Fruit fly (Drosophila melanogaster) whole organism, adult: ENCODE data around the gene XNP.

ENCODE experiments used
- CG11617 ChIP-seq: fragments of 200-800 bp; sonication (Bioruptor generic); optimal IDR thresholded peaks from 2 replicates; lab custom pipeline; 2017; ENCODE audit warnings: mild to moderate bottlenecking, missing biosample characterization, missing genetic modification reagents, missing genetic modification characterization
- CG12768 ChIP-seq: fragments of 200-800 bp; sonication (Bioruptor generic); optimal IDR thresholded peaks from 2 replicates; lab custom pipeline; 2017; ENCODE audit warnings: missing biosample characterization, missing genetic modification characterization, mild to moderate bottlenecking, moderate library complexity, missing genetic modification reagents
- CG14711 ChIP-seq: fragments of 200-800 bp; sonication (Bioruptor generic); optimal IDR thresholded peaks from 2 replicates; lab custom pipeline; 2018; ENCODE audit warnings: missing biosample characterization, mild to moderate bottlenecking, missing genetic modification characterization, moderate library complexity
- CG1620 ChIP-seq: fragments of 200-800 bp; sonication (Bioruptor generic); optimal IDR thresholded peaks from 2 replicates; lab custom pipeline; 2016; ENCODE audit warnings: missing biosample characterization, missing genetic modification characterization
- CG33017 ChIP-seq: fragments of 200-800 bp; sonication (Bioruptor generic); optimal IDR thresholded peaks from 2 replicates; lab custom pipeline; 2018; ENCODE audit warnings: missing biosample characterization, mild to moderate bottlenecking, missing genetic modification characterization, moderate library complexity
- CG5204 ChIP-seq: fragments of 200-800 bp; sonication (Bioruptor generic); optimal IDR thresholded peaks from 2 replicates; lab custom pipeline; 2016; ENCODE audit warnings: missing biosample characterization, missing genetic modification characterization
- CG7045 ChIP-seq: fragments of 200-800 bp; sonication (Bioruptor generic); optimal IDR thresholded peaks from 2 replicates; lab custom pipeline; 2017; ENCODE audit warnings: missing biosample characterization, mild to moderate bottlenecking, missing genetic modification characterization
- CG7101 ChIP-seq: fragments of 200-800 bp; sonication (Bioruptor generic); optimal IDR thresholded peaks from 2 replicates; lab custom pipeline; 2018; ENCODE audit warnings: missing biosample characterization, mild to moderate bottlenecking, missing genetic modification characterization, moderate library complexity
- Clk ChIP-seq: fragments of 200-800 bp; sonication (Bioruptor generic); optimal IDR thresholded peaks from 2 replicates; lab custom pipeline; 2017; ENCODE audit warnings: missing biosample characterization, missing genetic modification characterization
- Crg-1 ChIP-seq: fragments of 200-800 bp; sonication (Bioruptor generic); optimal IDR thresholded peaks from 2 replicates; lab custom pipeline; 2016; ENCODE audit warnings: missing biosample characterization, missing genetic modification characterization
- Hr96 ChIP-seq: fragments of 200-800 bp; sonication (Bioruptor generic); optimal IDR thresholded peaks from 2 replicates; lab custom pipeline; 2016; ENCODE audit warnings: missing biosample characterization, missing genetic modification characterization
- Mnt ChIP-seq: fragments of 200-800 bp; sonication (Bioruptor generic); optimal IDR thresholded peaks from 2 replicates; lab custom pipeline; 2016; ENCODE audit warnings: missing biosample characterization, mild to moderate bottlenecking, missing genetic modification characterization
- bab1 ChIP-seq: fragments of 200-800 bp; sonication (Bioruptor generic); optimal IDR thresholded peaks from 3 replicates; lab custom pipeline; 2019; ENCODE audit warnings: missing biosample characterization, mild to moderate bottlenecking, missing genetic modification characterization, moderate library complexity
- cic ChIP-seq: fragments of 200-800 bp; sonication (Bioruptor generic); optimal IDR thresholded peaks from 2 replicates; lab custom pipeline; 2017; ENCODE audit warnings: missing biosample characterization, mild to moderate bottlenecking, missing genetic modification characterization, moderate library complexity
- cnc ChIP-seq, 2 experiments: fragments of >200 bp; optimal IDR thresholded peaks; 2 replicates each; lab custom pipeline; 2017
- kay ChIP-seq: fragments of 200-800 bp; sonication (Bioruptor generic); peaks from one replicate; lab custom pipeline; 2016; ENCODE audit warnings: missing biosample characterization, missing genetic modification characterization, borderline replicate concordance
- ovo ChIP-seq: fragments of 200-800 bp; sonication (Bioruptor generic); optimal IDR thresholded peaks from 2 replicates; lab custom pipeline; 2016; ENCODE audit warnings: missing biosample characterization, missing genetic modification characterization
- pad ChIP-seq: fragments of 200-800 bp; sonication (Bioruptor generic); optimal IDR thresholded peaks from 3 replicates; lab custom pipeline; 2017; ENCODE audit warnings: missing biosample characterization, missing genetic modification characterization, mild to moderate bottlenecking, moderate library complexity, missing genetic modification reagents
- tj ChIP-seq: fragments of 200-800 bp; sonication (Bioruptor generic); optimal IDR thresholded peaks from 3 replicates; lab custom pipeline; 2017; ENCODE audit warnings: missing biosample characterization, mild to moderate bottlenecking, missing genetic modification characterization, moderate library complexity
- toe ChIP-seq: fragments of 200-800 bp; sonication (Bioruptor generic); optimal IDR thresholded peaks from 2 replicates; lab custom pipeline; 2016; ENCODE audit warnings: missing biosample characterization, missing genetic modification characterization

Gene XNP

DNA sequence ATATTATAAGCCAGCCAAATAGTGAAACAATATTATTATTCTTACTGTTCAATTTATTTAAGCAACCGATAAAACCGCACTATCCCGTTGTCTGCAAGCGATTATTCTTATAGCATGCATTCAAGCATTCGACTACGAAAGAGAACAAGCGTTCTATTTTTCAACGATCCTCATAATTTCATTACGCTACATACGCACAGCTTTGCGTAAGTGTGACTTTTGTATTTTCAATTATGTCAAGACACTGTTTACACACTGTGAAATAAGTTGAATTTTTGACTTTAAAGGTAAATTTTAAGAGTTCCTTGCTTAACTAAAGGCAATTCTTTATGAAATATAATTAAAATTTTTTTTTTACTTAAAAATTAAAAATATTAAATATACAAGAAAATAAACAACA lies 12.4 kb upstream of the XNP start, which contains the start of gene CG33494:
Gene CG33494 (minus strand): TSS at position 90 of the 400 bp plus-strand sequence.
- TF ChIP-seq bab1: no peak
- TF ChIP-seq CG7045 (GFP tag; lab: Kevin White, UChicago): no peak
- TF ChIP-seq cic (GFP tag; lab: Kevin White, UChicago): no peak
- TF ChIP-seq CG5204: no peak
- TF ChIP-seq Mnt (GFP tag; lab: Kevin White, UChicago): no peak
- TF ChIP-seq CG12768 (GFP tag; lab: Kevin White, UChicago): no peak
- TF ChIP-seq ovo (GFP tag; lab: Kevin White, UChicago): no peak
- TF ChIP-seq CG33017: no peak
- no peak for TF ChIP-seq kay (GFP tag; lab: Kevin White, UChicago)
- TF ChIP-seq Crg-1: no peak
- TF ChIP-seq Hr96 (GFP tag; lab: Kevin White, UChicago): no peak
- no peak for TF ChIP-seq CG7101

DNA sequence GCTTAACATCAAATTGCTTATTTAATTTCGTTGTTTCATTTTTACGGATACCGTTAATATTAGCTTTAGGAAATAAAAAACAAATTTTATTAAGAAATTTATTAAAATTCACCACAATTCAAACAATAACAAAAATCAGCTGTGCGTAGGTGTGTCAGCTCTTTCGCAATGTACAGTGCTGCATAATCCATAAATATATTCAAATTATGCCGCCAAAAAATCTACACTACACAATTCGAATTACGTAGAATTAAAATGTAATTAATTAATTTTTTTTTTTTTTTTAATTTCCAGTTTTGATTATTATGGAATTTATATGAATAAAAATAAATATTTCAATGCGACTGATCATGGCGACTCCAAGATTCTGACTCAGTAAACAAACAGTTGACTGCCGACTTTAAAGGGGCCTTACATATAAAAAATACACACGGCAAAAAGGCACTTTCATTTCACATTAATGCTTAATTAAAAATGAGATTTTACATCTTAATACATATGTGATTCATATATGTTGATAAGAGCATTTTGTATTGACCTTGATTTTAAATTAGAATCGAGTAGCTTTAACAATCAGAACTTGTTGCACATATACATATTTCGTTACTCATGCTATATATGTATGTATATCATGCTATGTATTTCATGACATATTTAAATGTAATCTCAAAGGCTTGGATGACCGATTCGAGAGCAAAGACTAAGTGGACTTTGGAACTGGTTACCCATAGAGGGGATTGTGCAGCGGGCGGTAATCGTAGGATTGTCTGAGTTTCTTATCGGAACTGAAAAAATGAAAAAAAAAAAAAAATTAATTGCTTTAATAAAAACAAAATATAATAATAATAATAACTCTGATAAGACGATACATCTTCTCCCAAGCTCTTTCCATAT lies 10.9 kb upstream of the XNP start:
- no peak for TF ChIP-seq ovo (GFP tag; lab: Kevin White, UChicago)
- peak; percentile 26 for TF ChIP-seq CG7101
- TF ChIP-seq tj (GFP tag; lab: Kevin White, UChicago): peak; percentile 81
- peak; percentile 34 for TF ChIP-seq Crg-1
- TF ChIP-seq CG12768 (GFP tag; lab: Kevin White, UChicago): peak; percentile 25
- peak; percentile 15 for TF ChIP-seq bab1
- peak; percentile 5 for TF ChIP-seq pad (GFP tag; lab: Kevin White, UChicago)
- TF ChIP-seq cic (GFP tag; lab: Kevin White, UChicago): no peak
- peak; percentile 1 for TF ChIP-seq toe (GFP tag; lab: Kevin White, UChicago)
- no peak for TF ChIP-seq CG1620 (GFP tag; lab: Kevin White, UChicago)
- peak; percentile 58 for TF ChIP-seq CG14711 (tag; lab: Kevin White, UChicago)
- TF ChIP-seq kay (GFP tag; lab: Kevin White, UChicago): peak; percentile 98
- TF ChIP-seq CG5204: no peak

DNA sequence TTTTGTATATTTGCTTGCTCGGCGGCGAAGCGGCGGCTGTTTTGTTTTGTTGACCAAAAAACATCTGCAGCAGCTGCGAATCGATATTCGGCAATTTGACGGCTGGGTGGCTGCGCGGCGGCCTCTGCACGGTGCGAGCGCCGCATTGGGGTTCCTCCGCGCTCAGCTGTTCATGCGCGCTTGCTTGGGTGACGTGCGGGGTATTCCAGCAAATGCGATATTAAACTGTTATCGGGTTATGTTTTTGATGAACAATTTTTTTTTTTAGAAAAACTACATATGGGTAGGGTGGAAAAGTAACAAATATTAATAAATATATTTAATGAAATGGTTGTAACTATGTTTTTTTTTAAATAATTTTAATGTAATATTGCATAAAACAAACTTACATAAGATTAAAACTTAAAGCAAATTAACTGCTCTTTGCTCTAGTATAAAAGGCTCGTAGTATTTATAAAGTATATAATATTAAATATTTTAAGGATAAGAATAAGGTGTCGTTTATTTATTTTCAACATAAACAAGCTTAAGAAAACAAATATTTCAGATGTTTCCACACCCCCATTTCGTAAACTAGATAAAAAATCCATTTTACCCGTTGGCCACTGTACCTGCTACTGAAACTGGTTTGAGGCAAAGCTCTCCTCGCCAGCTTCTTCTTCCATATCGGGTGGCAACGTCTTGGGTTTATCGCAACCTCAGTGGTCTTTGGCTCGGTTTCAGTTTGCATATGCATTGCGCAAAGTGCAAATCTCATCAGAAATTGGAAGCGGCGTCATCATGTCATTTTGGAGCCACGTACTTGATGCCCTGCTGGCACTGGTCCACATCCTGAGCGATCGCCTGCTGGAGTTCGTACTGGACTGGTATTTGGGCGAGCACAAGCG lies 8.4 kb upstream of the XNP start, which contains the start of the genes Gnpat and CG5112:
Gene Gnpat (minus strand): TSS at position 159 of the 887 bp plus-strand sequence.
Gene CG5112 (plus strand): TSS at position 683 of the 887 bp plus-strand sequence.
- TF ChIP-seq Crg-1 (peak; percentile 46), CG11617 (GFP tag; lab: Kevin White, UChicago) (peak; percentile 75), bab1 (peak; percentile 69), CG33017 (peak; percentile 34), CG12768 (GFP tag; lab: Kevin White, UChicago) (peak; percentile 49), Mnt (GFP tag; lab: Kevin White, UChicago) (peak; percentile 25), Hr96 (GFP tag; lab: Kevin White, UChicago) (no peak), CG7045 (GFP tag; lab: Kevin White, UChicago) (peak; percentile 30), Clk (GFP tag; lab: Kevin White, UChicago) (peak; percentile 28), ovo (GFP tag; lab: Kevin White, UChicago) (peak; percentile 18), CG1620 (GFP tag; lab: Kevin White, UChicago) (peak; percentile 63), CG5204 (peak; percentile 31), CG7101 (peak; percentile 56), pad (GFP tag; lab: Kevin White, UChicago) (peak; percentile 22), kay (GFP tag; lab: Kevin White, UChicago) (no peak), tj (GFP tag; lab: Kevin White, UChicago) (peak; percentile 100), cnc (optimal IDR thresholded peaks at IDR 0.05; lab: Kevin White, UChicago) (no peak), cic (GFP tag; lab: Kevin White, UChicago) (peak; percentile 5), toe (GFP tag; lab: Kevin White, UChicago) (peak; percentile 56), CG14711 (tag; lab: Kevin White, UChicago) (peak; percentile 18)

dm6 chr3R:25490375-25490774 lies 7.7 kb upstream of the XNP start:
- TF ChIP-seq CG33017 (no peak), CG5204 (peak; percentile 17), Crg-1 (no peak), CG7101 (no peak), Clk (GFP tag; lab: Kevin White, UChicago) (no peak), kay (GFP tag; lab: Kevin White, UChicago) (peak; percentile 98), pad (GFP tag; lab: Kevin White, UChicago) (no peak), CG11617 (GFP tag; lab: Kevin White, UChicago) (no peak), bab1 (no peak), cnc (optimal IDR thresholded peaks at IDR 0.05; lab: Kevin White, UChicago) (peak in 1 of 2 experiments; percentile 20), toe (GFP tag; lab: Kevin White, UChicago) (peak; percentile 16), Hr96 (GFP tag; lab: Kevin White, UChicago) (no peak)

dm6 chr3R:25489685-25490084 lies 7.1 kb upstream of the XNP start:
- no peak for TF ChIP-seq cnc (optimal IDR thresholded peaks at IDR 0.05; lab: Kevin White, UChicago)
- TF ChIP-seq CG7045 (GFP tag; lab: Kevin White, UChicago): peak; percentile 14
- TF ChIP-seq Hr96 (GFP tag; lab: Kevin White, UChicago): no peak
- TF ChIP-seq pad (GFP tag; lab: Kevin White, UChicago): no peak
- TF ChIP-seq Crg-1: no peak
- TF ChIP-seq CG33017: peak; percentile 3
- no peak for TF ChIP-seq CG7101
- no peak for TF ChIP-seq Mnt (GFP tag; lab: Kevin White, UChicago)
- TF ChIP-seq cic (GFP tag; lab: Kevin White, UChicago): no peak
